Fruit fly (Drosophila melanogaster) S2 (cell line): ENCODE measurements around the gene CG15282.
"Not testable (repeated sequence)": the region's sequence is repeated elsewhere in the genome, so short reads cannot be mapped to it uniquely, and the experiment has no call there.

Experiments used
- CG8478 ChIP-seq: fragments of >200 bp; optimal IDR thresholded peaks from 2 replicates; lab custom pipeline; 2018
- CTCF ChIP-seq, 2 experiments: fragments of >200 bp; optimal IDR thresholded peaks; 2 replicates each; lab custom pipeline; 2018

The CG15282 gene

DNA sequence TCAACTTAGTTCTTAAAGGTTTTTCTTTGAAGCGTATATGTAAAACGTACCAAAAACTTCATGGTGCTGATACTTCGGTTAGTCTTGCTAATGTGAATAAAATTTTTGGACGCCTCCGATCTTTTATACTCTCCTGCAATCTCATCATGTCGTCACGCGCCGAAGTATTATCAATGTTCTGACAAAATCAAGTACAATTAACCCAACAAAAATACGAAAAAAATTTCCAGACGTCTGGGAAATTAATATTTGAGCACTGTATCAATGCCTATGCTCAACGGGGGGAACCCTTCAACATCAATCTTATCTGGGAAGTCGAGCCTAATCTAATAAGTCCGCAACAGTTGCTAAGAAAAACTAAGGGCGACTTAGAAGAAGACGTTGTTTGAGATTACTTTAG lies 29.5 kb downstream of the CG15282 start, which contains the start of gene CG42586:
Gene CG42586 (minus strand): TSS at position 101 of the 400 bp plus-strand sequence.
- TF ChIP-seq CTCF (optimal IDR thresholded peaks at IDR 0.05; lab: Kevin White, UChicago); CG8478 (lab: Kevin White, UChicago): not testable (repeated sequence)

DNA sequence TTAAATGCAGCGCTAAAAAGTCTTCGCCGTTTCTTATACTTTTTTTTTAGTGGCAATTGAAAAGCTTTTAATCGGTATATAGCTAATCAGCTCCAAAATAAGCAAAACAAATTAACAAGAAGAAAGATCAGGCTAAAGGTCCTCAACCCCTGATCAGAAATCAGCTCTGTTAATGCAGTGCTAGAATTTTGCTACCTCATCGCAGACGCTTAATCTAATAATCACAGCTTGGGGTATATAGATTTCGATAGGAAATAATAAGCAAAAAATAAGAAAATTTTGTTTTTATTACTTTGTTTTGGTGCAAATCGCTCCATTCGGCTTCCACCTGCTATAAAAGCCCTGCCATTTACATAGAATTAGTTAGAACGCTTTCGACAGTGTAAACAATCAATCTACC lies 30.6 kb downstream of the CG15282 start, which contains the start of gene CG34166:
Gene CG34166 (plus strand): TSS at position 301 of the 400 bp plus-strand sequence.
- not testable (repeated sequence) for TF ChIP-seq CTCF (optimal IDR thresholded peaks at IDR 0.05; lab: Kevin White, UChicago); CG8478 (lab: Kevin White, UChicago)

DNA sequence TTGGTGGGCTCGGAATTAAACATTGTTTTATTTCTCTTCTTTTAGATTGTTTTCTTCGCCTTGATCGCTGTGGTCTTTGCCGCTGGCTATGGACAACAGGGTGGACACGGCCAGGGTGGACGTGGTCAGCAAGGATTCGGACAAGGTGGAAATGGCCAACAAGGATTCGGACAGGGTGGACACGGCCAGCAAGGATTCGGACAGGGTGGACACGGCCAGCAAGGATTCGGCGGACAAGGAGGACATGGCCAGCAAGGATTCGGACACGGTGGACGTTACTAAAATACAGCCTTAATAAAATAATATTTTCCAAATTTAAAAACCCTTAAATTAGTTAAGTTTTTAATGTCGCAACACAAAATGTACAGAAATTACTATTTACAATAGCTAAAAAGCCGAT lies 31.1 kb downstream of the CG15282 start:
- no peak for TF ChIP-seq CTCF (optimal IDR thresholded peaks at IDR 0.05; lab: Kevin White, UChicago)
- TF ChIP-seq CG8478 (lab: Kevin White, UChicago), result no peak

dm6 chr2L:14744121-14744520 lies 31.9 kb downstream of the CG15282 start, which contains the start of gene CG42681:
TSS of gene CG42681 (plus strand) at chr2L:14744421.
- TF ChIP-seq CG8478 (lab: Kevin White, UChicago), result no peak
- no peak for TF ChIP-seq CTCF (optimal IDR thresholded peaks at IDR 0.05; lab: Kevin White, UChicago)

- no peak for TF ChIP-seq CTCF (optimal IDR thresholded peaks at IDR 0.05; lab: Kevin White, UChicago)
- TF ChIP-seq CG8478 (lab: Kevin White, UChicago), result no peak
Measured at dm6 chr2L:14745068-14745467, 32.8 kb downstream of the CG15282 start, which contains the start of gene CG42587. TSS of gene CG42587 (minus strand) at chr2L:14745210.

- TF ChIP-seq CTCF (optimal IDR thresholded peaks at IDR 0.05; lab: Kevin White, UChicago) (no peak), CG8478 (lab: Kevin White, UChicago) (no peak)
Measured at dm6 chr2L:14746068-14746467, 33.8 kb downstream of the CG15282 start.

dm6 chr2L:14760467-14760866 lies 48.2 kb downstream of the CG15282 start, which contains the start of gene CG4691:
TSS of gene CG4691 (plus strand) at chr2L:14760767.
- TF ChIP-seq CTCF (optimal IDR thresholded peaks at IDR 0.05; lab: Kevin White, UChicago), result no peak
- no peak for TF ChIP-seq CG8478 (lab: Kevin White, UChicago)

DNA sequence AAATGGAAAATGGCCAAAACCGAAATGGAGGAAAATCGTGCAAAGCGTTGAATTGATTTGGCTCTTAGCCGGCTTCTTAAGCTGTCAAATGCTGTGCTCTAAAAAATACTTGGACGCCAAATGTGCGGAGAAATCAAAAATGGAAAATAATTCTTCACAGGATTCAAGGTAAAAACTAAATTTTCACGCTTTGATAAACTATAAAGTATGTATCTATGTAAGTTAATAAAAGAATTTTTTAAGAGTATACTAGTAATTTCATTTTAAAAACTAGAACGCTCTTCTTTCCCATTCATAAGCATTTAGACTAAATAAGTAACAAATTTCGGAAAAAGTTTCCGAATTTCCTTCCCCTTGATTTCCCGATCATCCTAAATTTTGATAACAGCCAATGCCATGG lies 50.2 kb downstream of the CG15282 start, which contains the start of gene CSN1a:
Gene CSN1a (plus strand): TSS at position 301 of the 400 bp plus-strand sequence.
- TF ChIP-seq CG8478 (lab: Kevin White, UChicago) (no peak), CTCF (optimal IDR thresholded peaks at IDR 0.05; lab: Kevin White, UChicago) (no peak)
